Fruit fly (Drosophila melanogaster) whole organism, embryonic: ENCODE results near the gene CG7579.

ENCODE experiments used
- Abd-B ChIP-seq: fragments of 200-800 bp; sonication (Bioruptor generic); optimal IDR thresholded peaks from 2 replicates; lab custom pipeline; 2018; ENCODE audit warnings: missing biosample characterization, mild to moderate bottlenecking, missing genetic modification characterization, moderate library complexity
- Awh ChIP-seq: fragments of 200-800 bp; sonication (Bioruptor generic); IDR thresholded peaks from 2 replicates; pipeline ENCODE4, ENCODE4 v1.3.6; 2022; ENCODE audit warnings: missing biosample characterization, missing genetic modification characterization
- C15 ChIP-seq: fragments of 200-800 bp; sonication (Bioruptor generic); IDR thresholded peaks from 3 replicates; pipeline ENCODE4 v1.3.6; 2022; ENCODE audit warnings: missing biosample characterization, missing genetic modification characterization
- CG1024 ChIP-seq: fragments of 200-800 bp; sonication (Bioruptor generic); IDR thresholded peaks from 2 replicates; pipeline ENCODE4 v1.3.6; 2022; ENCODE audit warnings: missing biosample characterization, missing genetic modification characterization
- CG10321 ChIP-seq: fragments of 200-800 bp; sonication (Bioruptor generic); IDR thresholded peaks from 2 replicates; pipeline ENCODE4 v1.3.6; 2022; ENCODE audit warnings: missing biosample characterization, missing genetic modification characterization
- CG10431 ChIP-seq: fragments of 200-800 bp; sonication (Bioruptor generic); optimal IDR thresholded peaks from 3 replicates; lab custom pipeline; 2018; ENCODE audit warnings: missing biosample characterization, mild to moderate bottlenecking, missing genetic modification characterization
- CG12219 ChIP-seq: fragments of 200-800 bp; sonication (Bioruptor generic); optimal IDR thresholded peaks from 3 replicates; lab custom pipeline; 2018; ENCODE audit warnings: missing biosample characterization, mild to moderate bottlenecking, missing genetic modification characterization
- CG14710 ChIP-seq: fragments of 200-800 bp; sonication (Bioruptor generic); optimal IDR thresholded peaks from 3 replicates; lab custom pipeline; 2019; ENCODE audit warnings: missing biosample characterization, mild to moderate bottlenecking, missing genetic modification characterization, moderate library complexity
- CG14965 ChIP-seq: fragments of 200-800 bp; sonication (Bioruptor generic); optimal IDR thresholded peaks from 2 replicates; lab custom pipeline; 2016; ENCODE audit warnings: missing biosample characterization, missing genetic modification characterization, borderline replicate concordance
- CG15479 ChIP-seq: fragments of 200-800 bp; sonication (Bioruptor generic); optimal IDR thresholded peaks from 3 replicates; lab custom pipeline; 2019; ENCODE audit warnings: missing biosample characterization, mild to moderate bottlenecking, missing genetic modification characterization, moderate library complexity
- CG17568 ChIP-seq: fragments of 200-800 bp; sonication (Bioruptor generic); optimal IDR thresholded peaks from 2 replicates; lab custom pipeline; 2018; ENCODE audit warnings: missing biosample characterization, mild to moderate bottlenecking, missing genetic modification characterization, moderate library complexity
- CG34376 ChIP-seq: fragments of 200-800 bp; sonication (Bioruptor generic); optimal IDR thresholded peaks from 2 replicates; lab custom pipeline; 2018; ENCODE audit warnings: missing biosample characterization, mild to moderate bottlenecking, missing genetic modification characterization
- CG4730 ChIP-seq: fragments of 200-800 bp; sonication (Bioruptor generic); IDR thresholded peaks from 2 replicates; pipeline ENCODE4 v1.3.6; 2022; ENCODE audit warnings: missing biosample characterization, missing genetic modification characterization
- CG4820 ChIP-seq: fragments of 200-800 bp; sonication (Bioruptor generic); optimal IDR thresholded peaks from 3 replicates; lab custom pipeline; 2016; ENCODE audit warnings: missing biosample characterization, missing genetic modification characterization
- CG8089 ChIP-seq: fragments of 200-800 bp; sonication (Bioruptor generic); optimal IDR thresholded peaks from 3 replicates; lab custom pipeline; 2016; ENCODE audit warnings: missing biosample characterization, missing genetic modification characterization
- CoRest ChIP-seq: fragments of 200-800 bp; sonication (Bioruptor generic); optimal IDR thresholded peaks from 3 replicates; lab custom pipeline; 2018; ENCODE audit warnings: missing biosample characterization, mild to moderate bottlenecking, missing genetic modification characterization, moderate library complexity
- Dbx ChIP-seq: fragments of 200-800 bp; sonication (Bioruptor generic); IDR thresholded peaks from 3 replicates; pipeline ENCODE4 v1.3.6; 2022; ENCODE audit warnings: missing biosample characterization, missing genetic modification characterization
- Drgx ChIP-seq: fragments of 200-800 bp; sonication (Bioruptor generic); IDR thresholded peaks from 2 replicates; pipeline ENCODE4 v1.3.6; 2022; ENCODE audit warnings: missing biosample characterization, missing genetic modification characterization
- ERR ChIP-seq: fragments of 200-800 bp; sonication (Bioruptor generic); optimal IDR thresholded peaks from 2 replicates; lab custom pipeline; 2016; ENCODE audit warnings: missing biosample characterization, missing genetic modification characterization
- Eip74EF ChIP-seq, 2 experiments: fragments of 200-800 bp in 1 of 2; fragments of >200 bp in 1 of 2; sonication (Bioruptor generic) in 1 of 2; optimal IDR thresholded peaks; 2 replicates each; lab custom pipeline; 2017 to 2019; ENCODE audit warnings: missing biosample characterization in 2 of 2, missing genetic modification characterization in 2 of 2, mild to moderate bottlenecking in 1 of 2, moderate library complexity in 1 of 2
- Ets65A ChIP-seq: fragments of 200-800 bp; sonication (Bioruptor generic); peaks from one replicate; lab custom pipeline; 2016; ENCODE audit warnings: missing biosample characterization, missing genetic modification characterization
- Gsc ChIP-seq: fragments of 200-800 bp; sonication (Bioruptor generic); IDR thresholded peaks from 2 replicates; pipeline ENCODE4 v1.3.6; 2022; ENCODE audit warnings: missing biosample characterization, missing genetic modification characterization
- NFAT ChIP-seq: fragments of 200-800 bp; sonication (Bioruptor generic); IDR thresholded peaks from 2 replicates; pipeline ENCODE4 v1.3.6; 2022; ENCODE audit warnings: missing biosample characterization, missing genetic modification characterization
- Nf-YB ChIP-seq: fragments of 200-800 bp; sonication (Bioruptor generic); optimal IDR thresholded peaks from 3 replicates; lab custom pipeline; 2019; ENCODE audit warnings: missing biosample characterization, mild to moderate bottlenecking, missing genetic modification characterization, moderate library complexity
- Oaz ChIP-seq: fragments of 200-800 bp; sonication (Bioruptor generic); IDR thresholded peaks from 2 replicates; pipeline ENCODE4 v1.3.6; 2022; ENCODE audit warnings: missing biosample characterization, missing genetic modification characterization
- Pdp1 ChIP-seq, 2 experiments: fragments of 200-800 bp; sonication (Bioruptor generic); optimal IDR thresholded peaks; 3 replicates each; lab custom pipeline; 2016; ENCODE audit warnings: missing biosample characterization in 2 of 2, missing genetic modification characterization in 2 of 2, mild to moderate bottlenecking in 1 of 2, moderate library complexity in 1 of 2
- Ravus ChIP-seq: fragments of 200-800 bp; sonication (Bioruptor generic); IDR thresholded peaks from 2 replicates; pipeline ENCODE4 v1.3.6; 2022; ENCODE audit warnings: missing biosample characterization, missing genetic modification characterization
- Side ChIP-seq: fragments of 200-800 bp; sonication (Bioruptor generic); optimal IDR thresholded peaks from 2 replicates; lab custom pipeline; 2016; ENCODE audit warnings: missing biosample characterization, missing genetic modification characterization
- Sry-δ ChIP-seq: fragments of 200-800 bp; sonication (Bioruptor generic); optimal IDR thresholded peaks from 2 replicates; lab custom pipeline; 2016; ENCODE audit warnings: missing biosample characterization, missing genetic modification characterization
- Xbp1 ChIP-seq: fragments of 200-800 bp; sonication (Bioruptor generic); optimal IDR thresholded peaks from 3 replicates; lab custom pipeline; 2016; ENCODE audit warnings: missing biosample characterization, mild to moderate bottlenecking, missing genetic modification characterization
- abd-A ChIP-seq: fragments of 200-800 bp; sonication (Bioruptor generic); optimal IDR thresholded peaks from 3 replicates; lab custom pipeline; 2019; ENCODE audit warnings: missing biosample characterization, mild to moderate bottlenecking, missing genetic modification characterization, moderate library complexity
- amos ChIP-seq: fragments of 200-800 bp; sonication (Bioruptor generic); IDR thresholded peaks from 2 replicates; pipeline ENCODE4 v1.3.6; 2022; ENCODE audit warnings: missing biosample characterization, missing genetic modification characterization; ENCODE audit not compliant: partially characterized antibody
- ara ChIP-seq: fragments of 200-800 bp; sonication (Bioruptor generic); IDR thresholded peaks from 2 replicates; pipeline ENCODE4 v1.3.6; 2022; ENCODE audit warnings: missing biosample characterization, missing genetic modification characterization
- br ChIP-seq: fragments of >200 bp; optimal IDR thresholded peaks from 2 replicates; lab custom pipeline; 2017
- cato ChIP-seq: fragments of 200-800 bp; sonication (Bioruptor generic); optimal IDR thresholded peaks from 2 replicates; lab custom pipeline; 2016; ENCODE audit warnings: missing biosample characterization, missing genetic modification characterization, borderline replicate concordance
- chm ChIP-seq: fragments of 200-800 bp; sonication (Bioruptor generic); IDR thresholded peaks from 2 replicates; pipeline ENCODE4 v1.3.6; 2022; ENCODE audit warnings: missing biosample characterization, missing genetic modification characterization
- chn ChIP-seq: fragments of 200-800 bp; sonication (Bioruptor generic); optimal IDR thresholded peaks from 2 replicates; lab custom pipeline; 2016; ENCODE audit warnings: missing biosample characterization, missing genetic modification characterization
- eve ChIP-seq, 2 experiments: fragments of >200 bp; optimal IDR thresholded peaks; 2 replicates each; lab custom pipeline; 2017; ENCODE audit warnings: missing biosample characterization in 2 of 2, missing genetic modification characterization in 2 of 2
- exex ChIP-seq: fragments of 200-800 bp; sonication (Bioruptor generic); optimal IDR thresholded peaks from 4 replicates; lab custom pipeline; 2018; ENCODE audit warnings: missing biosample characterization, mild to moderate bottlenecking, missing genetic modification characterization, moderate library complexity
- fd96Cb ChIP-seq: fragments of 200-800 bp; sonication (Bioruptor generic); optimal IDR thresholded peaks from 2 replicates; lab custom pipeline; 2018; ENCODE audit warnings: missing biosample characterization, mild to moderate bottlenecking, missing genetic modification characterization, moderate library complexity
- gcm ChIP-seq: fragments of 200-800 bp; sonication (Bioruptor generic); optimal IDR thresholded peaks from 2 replicates; lab custom pipeline; 2019; ENCODE audit warnings: missing biosample characterization, mild to moderate bottlenecking, missing genetic modification characterization, moderate library complexity
- h ChIP-seq: fragments of >200 bp; optimal IDR thresholded peaks from 2 replicates; lab custom pipeline; 2017
- hbn ChIP-seq: fragments of 200-800 bp; sonication (Bioruptor generic); IDR thresholded peaks from 2 replicates; pipeline ENCODE4 v1.3.6; 2022; ENCODE audit warnings: missing biosample characterization, missing genetic modification characterization; ENCODE audit not compliant: partially characterized antibody
- ken ChIP-seq: fragments of 200-800 bp; sonication (Bioruptor generic); IDR thresholded peaks from 3 replicates; pipeline ENCODE4 v1.3.6; 2022; ENCODE audit warnings: missing biosample characterization, missing genetic modification characterization
- lilli ChIP-seq: fragments of 200-800 bp; sonication (Bioruptor generic); optimal IDR thresholded peaks from 3 replicates; lab custom pipeline; 2016; ENCODE audit warnings: missing biosample characterization, missing genetic modification characterization
- nerfin-1 ChIP-seq: fragments of 200-800 bp; sonication (Bioruptor generic); optimal IDR thresholded peaks from 3 replicates; lab custom pipeline; 2019; ENCODE audit warnings: missing biosample characterization, mild to moderate bottlenecking, missing genetic modification characterization, moderate library complexity
- rib ChIP-seq: fragments of 200-800 bp; sonication (Bioruptor generic); IDR thresholded peaks from 2 replicates; pipeline ENCODE4 v1.3.6; 2022; ENCODE audit warnings: missing biosample characterization, missing genetic modification characterization
- sima ChIP-seq: fragments of 200-800 bp; sonication (Bioruptor generic); optimal IDR thresholded peaks from 2 replicates; lab custom pipeline; 2016; ENCODE audit warnings: missing biosample characterization, missing genetic modification characterization
- tap ChIP-seq: fragments of 200-800 bp; optimal IDR thresholded peaks from 3 replicates; lab custom pipeline; 2019; ENCODE audit warnings: missing biosample characterization, mild to moderate bottlenecking, missing genetic modification characterization, moderate library complexity
- tio ChIP-seq: fragments of 200-800 bp; sonication (Bioruptor generic); optimal IDR thresholded peaks from 2 replicates; lab custom pipeline; 2017; ENCODE audit warnings: missing biosample characterization, missing genetic modification characterization, inconsistent platforms
- twi ChIP-seq: fragments of 200-800 bp; optimal IDR thresholded peaks from 2 replicates; lab custom pipeline; 2019; ENCODE audit warnings: missing biosample characterization, mild to moderate bottlenecking, missing genetic modification characterization, moderate library complexity
- zen ChIP-seq: fragments of 200-800 bp; sonication (Bioruptor generic); optimal IDR thresholded peaks from 3 replicates; lab custom pipeline; 2018; ENCODE audit warnings: missing biosample characterization, mild to moderate bottlenecking, missing genetic modification characterization, moderate library complexity

Gene CG7579

dm6 chr3L:15706199-15706598 is 23.0 kb upstream of the CG7579 start (continued):
- TF ChIP-seq CoRest (tag; lab: Kevin White, UChicago) (no peak), Sry-δ (GFP tag; lab: Kevin White, UChicago) (no peak), CG10321 (GFP tag; lab: Robert Waterston, UW) (no peak), chm (GFP tag; lab: Robert Waterston, UW) (peak; percentile 60; the same call in 1 of the 2 replicates), twi (no peak), gcm (no peak), Ets65A (GFP tag; lab: Kevin White, UChicago) (no peak), zen (tag; lab: Kevin White, UChicago) (no peak), eve (GFP tag; optimal IDR thresholded peaks at IDR 0.05; lab: Kevin White, UChicago) (peak in 1 of 2 experiments; percentile 38), NFAT (GFP tag; lab: Robert Waterston, UW) (no peak), CG14965 (GFP tag; lab: Kevin White, UChicago) (no peak), hbn (GFP tag; lab: Robert Waterston, UW) (no peak), amos (no peak), Pdp1 (GFP tag; optimal IDR thresholded peaks at IDR 0.05; lab: Kevin White, UChicago) (peak in 1 of 2 experiments; percentile 34), Gsc (GFP tag; lab: Robert Waterston, UW) (no peak), abd-A (tag; lab: Kevin White, UChicago) (no peak), ken (GFP tag; lab: Robert Waterston, UW) (no peak), chn (GFP tag; lab: Kevin White, UChicago) (no peak), Awh (GFP tag; lab: Robert Waterston, UW) (peak; percentile 54; the same call in 1 of the 2 replicates), Side (GFP tag; lab: Kevin White, UChicago) (no peak), br (lab: Kevin White, UChicago) (no peak), CG15479 (GFP tag; lab: Kevin White, UChicago) (no peak), ERR (GFP tag; lab: Kevin White, UChicago) (no peak), Nf-YB (GFP tag; lab: Kevin White, UChicago) (no peak), Dbx (no peak), exex (peak; percentile 9), Ravus (no peak), CG1024 (no peak), CG34376 (GFP tag; lab: Kevin White, UChicago) (no peak), C15 (GFP tag; lab: Robert Waterston, UW) (no peak), fd96Cb (tag; lab: Kevin White, UChicago) (no peak), ara (GFP tag; lab: Robert Waterston, UW) (peak; percentile 32; the same call in 1 of the 2 replicates), Drgx (GFP tag; lab: Robert Waterston, UW) (no peak), Eip74EF (GFP tag; optimal IDR thresholded peaks at IDR 0.05; lab: Kevin White, UChicago) (no peak), cato (GFP tag; lab: Kevin White, UChicago) (no peak), CG17568 (GFP tag; lab: Kevin White, UChicago) (no peak), CG4820 (GFP tag; lab: Kevin White, UChicago) (no peak), nerfin-1 (tag; lab: Kevin White, UChicago) (no peak), CG8089 (GFP tag; lab: Kevin White, UChicago) (no peak), tap (tag; lab: Kevin White, UChicago) (no peak), CG4730 (GFP tag; lab: Robert Waterston, UW) (no peak), CG12219 (GFP tag; lab: Kevin White, UChicago) (peak; percentile 33), CG10431 (GFP tag; lab: Kevin White, UChicago) (peak; percentile 54), Abd-B (GFP tag; lab: Kevin White, UChicago) (no peak), h (lab: Kevin White, UChicago) (no peak), Xbp1 (GFP tag; lab: Kevin White, UChicago) (no peak), tio (GFP tag; lab: Kevin White, UChicago) (no peak), Oaz (GFP tag; lab: Robert Waterston, UW) (no peak), lilli (no peak), CG14710 (tag; lab: Kevin White, UChicago) (peak; percentile 11), sima (GFP tag; lab: Kevin White, UChicago) (no peak), rib (GFP tag; lab: Robert Waterston, UW) (no peak)
